Worm (Caenorhabditis elegans): ENCODE data around the gene trxr-2.

The trxr-2 gene

DNA sequence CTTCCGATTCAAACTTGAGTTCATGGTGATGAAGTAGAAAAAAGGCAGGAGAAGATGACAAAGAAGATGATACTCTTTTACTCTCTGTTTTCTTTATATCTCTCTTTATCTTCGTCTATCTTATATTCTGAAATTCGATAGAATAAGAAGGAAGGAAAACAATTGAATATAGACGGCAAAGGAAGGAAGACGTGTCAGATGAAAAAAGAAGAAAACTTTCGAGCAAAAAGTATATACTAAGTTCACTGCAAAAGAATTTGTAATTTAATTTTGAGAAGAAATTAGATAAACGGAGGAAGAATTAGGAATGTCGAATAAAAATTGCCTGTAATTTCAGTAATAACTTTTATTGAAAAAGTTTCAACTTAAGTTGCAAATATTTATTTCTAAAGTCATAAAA is 36.6 kb upstream of the trxr-2 start, which contains the start of gene K01F9.2:
K01F9.2 (minus strand) TSS at position 127 of the 400 bp plus-strand sequence.
- TF ChIP-seq nhr-71 (tag; optimal IDR thresholded peaks at IDR 0.05) (no peak), lin-14 (GFP tag; optimal IDR thresholded peaks at IDR 0.05) (peak; percentile 49), hlh-4 (tag; optimal IDR thresholded peaks at IDR 0.05) (no peak), skn-1 (tag; optimal IDR thresholded peaks at IDR 0.05) (no peak), efl-1 (optimal IDR thresholded peaks at IDR 0.05) (no peak), efl-1 (GFP tag; optimal IDR thresholded peaks at IDR 0.05 in 1 of 2) (no peak), blmp-1 (tag; optimal IDR thresholded peaks at IDR 0.05) (no peak), hlh-17 (GFP tag; optimal IDR thresholded peaks at IDR 0.05; ENCODE audit: borderline replicate concordance) (no peak), lir-3 (tag; optimal IDR thresholded peaks at IDR 0.05; ENCODE audit: poor library complexity) (no peak), ceh-88 (GFP tag; IDR thresholded peaks at IDR 0.05) (no peak), alr-1 (tag; optimal IDR thresholded peaks at IDR 0.05; ENCODE audit: borderline replicate concordance) (no peak), unc-30 (tag; optimal IDR thresholded peaks at IDR 0.05) (no peak), nhr-85 (tag) (no peak), fkh-10 (GFP tag; optimal IDR thresholded peaks at IDR 0.05) (peak; percentile 93), tbx-2 (tag; optimal IDR thresholded peaks at IDR 0.05) (no peak)

ce11 chrIII:8878960-8879359 is 34.6 kb upstream of the trxr-2 start:
- TF ChIP-seq unc-98 (GFP tag; IDR thresholded peaks at IDR 0.05) (no peak), lin-39 (tag; optimal IDR thresholded peaks at IDR 0.05) (no peak), alr-1 (tag; optimal IDR thresholded peaks at IDR 0.05; ENCODE audit: borderline replicate concordance) (no peak), zag-1 (tag; optimal IDR thresholded peaks at IDR 0.05) (no peak), dpl-1 (GFP tag; optimal IDR thresholded peaks at IDR 0.05) (no peak), elt-3 (tag; optimal IDR thresholded peaks at IDR 0.05) (no peak), hpl-2 (GFP tag; optimal IDR thresholded peaks at IDR 0.05) (no peak), C34B4.2 (tag; optimal IDR thresholded peaks at IDR 0.05) (no peak), nhr-47 (tag; optimal IDR thresholded peaks at IDR 0.05) (no peak), nhr-85 (tag) (no peak), pax-3 (tag; optimal IDR thresholded peaks at IDR 0.05) (no peak), unc-86 (tag; optimal IDR thresholded peaks at IDR 0.05) (no peak), nhr-90 (tag; optimal IDR thresholded peaks at IDR 0.05; ENCODE audit: poor library complexity) (no peak)

- TF ChIP-seq nhr-71 (tag; optimal IDR thresholded peaks at IDR 0.05) = no peak
- no peak for TF ChIP-seq elt-3 (tag; optimal IDR thresholded peaks at IDR 0.05)
- no peak for TF ChIP-seq unc-86 (tag; optimal IDR thresholded peaks at IDR 0.05)
- no peak for TF ChIP-seq zag-1 (tag; optimal IDR thresholded peaks at IDR 0.05)
- TF ChIP-seq fkh-8 (tag; optimal IDR thresholded peaks at IDR 0.05) = no peak
These were observed 31.2 kb upstream of the trxr-2 start for ce11 chrIII:8882333-8882732.

DNA sequence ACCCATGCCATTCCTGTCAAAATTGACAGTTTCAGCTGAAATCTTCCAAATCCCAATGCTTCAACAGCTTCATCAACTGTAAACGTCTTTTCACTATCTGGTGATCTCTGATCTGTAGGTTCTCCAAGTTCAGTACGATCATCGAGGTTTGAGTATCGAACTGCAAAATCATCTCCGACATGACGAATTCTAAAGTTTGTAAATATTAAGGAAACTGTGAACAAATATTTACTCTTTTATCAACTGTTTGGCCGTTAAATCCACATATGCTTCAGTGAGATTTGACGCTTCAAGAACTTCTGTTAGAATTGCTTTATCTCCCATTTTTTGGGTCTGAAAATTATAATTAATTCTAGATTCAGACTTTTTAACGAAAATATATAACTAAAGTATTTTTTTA is 28.4 kb upstream of the trxr-2 start, which contains the start of gene svop-1:
svop-1 (minus strand) TSS at position 339 of the 400 bp plus-strand sequence.
- TF ChIP-seq ceh-8 (GFP tag; optimal IDR thresholded peaks at IDR 0.05) (no peak), ceh-88 (GFP tag; IDR thresholded peaks at IDR 0.05) (no peak), efl-1 (optimal IDR thresholded peaks at IDR 0.05) (no peak), efl-1 (GFP tag; optimal IDR thresholded peaks at IDR 0.05 in 1 of 2) (peak in 1 of 2 experiments; percentile 63), mdl-1 (tag; optimal IDR thresholded peaks at IDR 0.05) (no peak)

- no peak for TF ChIP-seq nhr-90 (tag; optimal IDR thresholded peaks at IDR 0.05; ENCODE audit: poor library complexity)
- TF ChIP-seq lin-35 (GFP tag; optimal IDR thresholded peaks at IDR 0.05) = peak in 1 of 2 experiments; percentile 5
- TF ChIP-seq nhr-47 (tag; optimal IDR thresholded peaks at IDR 0.05) = peak; percentile 20
- TF ChIP-seq nhr-71 (tag; optimal IDR thresholded peaks at IDR 0.05) = peak; percentile 16
- TF ChIP-seq pag-3 (tag; optimal IDR thresholded peaks at IDR 0.05; ENCODE audit: borderline replicate concordance, insufficient read depth) = no peak
- no peak for TF ChIP-seq egl-27 (tag; optimal IDR thresholded peaks at IDR 0.05)
- peak in 1 of 2 experiments; percentile 42 for TF ChIP-seq lsy-2 (tag; optimal IDR thresholded peaks at IDR 0.05)
- TF ChIP-seq mep-1 (tag; optimal IDR thresholded peaks at IDR 0.05) = peak; percentile 22
- TF ChIP-seq efl-1 (optimal IDR thresholded peaks at IDR 0.05) = peak; percentile 1 to 26
- no peak for TF ChIP-seq efl-1 (GFP tag; optimal IDR thresholded peaks at IDR 0.05 in 1 of 2)
- peak; percentile 20 for TF ChIP-seq swsn-7 (tag; optimal IDR thresholded peaks at IDR 0.05)
- TF ChIP-seq egl-13 (tag; optimal IDR thresholded peaks at IDR 0.05) = peak; percentile 15
- peak; percentile 61 for TF ChIP-seq fkh-8 (tag; optimal IDR thresholded peaks at IDR 0.05)
- TF ChIP-seq sup-37 (GFP tag; optimal IDR thresholded peaks at IDR 0.05) = no peak
- peak in 1 of 3 experiments; percentile 26 for TF ChIP-seq dpl-1 (GFP tag; optimal IDR thresholded peaks at IDR 0.05)
- peak in 1 of 3 experiments; percentile 5 for TF ChIP-seq ceh-82 (tag; optimal IDR thresholded peaks at IDR 0.05)
- TF ChIP-seq ztf-11 (tag; optimal IDR thresholded peaks at IDR 0.05) = no peak
- TF ChIP-seq dsc-1 (tag; optimal IDR thresholded peaks at IDR 0.05) = peak; percentile 40
- peak; percentile 71 for TF ChIP-seq lin-14 (GFP tag; optimal IDR thresholded peaks at IDR 0.05)
- TF ChIP-seq unc-86 (tag; optimal IDR thresholded peaks at IDR 0.05) = peak; percentile 16
These were observed 27.3 kb upstream of the trxr-2 start for ce11 chrIII:8886309-8886708.
